Worm (Caenorhabditis elegans): ENCODE results near the gene C49H3.6.

DNA sequence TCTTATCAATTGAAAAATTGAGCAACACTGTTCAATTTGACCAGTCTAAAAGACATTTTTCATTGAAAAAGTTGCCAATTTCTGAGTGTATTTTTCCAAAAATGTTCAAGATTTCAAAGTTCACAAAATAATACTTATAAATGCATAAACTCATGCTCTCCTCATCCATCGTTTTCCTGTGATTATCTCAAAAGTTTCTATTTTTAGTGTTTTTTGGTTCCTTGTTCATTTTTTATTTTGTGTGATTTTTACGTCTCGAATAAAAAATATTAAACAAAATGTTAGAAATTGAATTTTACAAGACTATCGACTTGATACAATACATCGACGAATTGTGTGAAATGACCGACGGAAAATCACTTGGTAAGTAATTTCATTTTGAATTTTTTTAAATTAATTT lies 21.8 kb upstream of the C49H3.6 start, which contains the start of gene atic-1:
- TF ChIP-seq nhr-11 (tag; optimal IDR thresholded peaks at IDR 0.05): no peak
- no peak for TF ChIP-seq fos-1 (tag; optimal IDR thresholded peaks at IDR 0.05)
